Worm (Caenorhabditis elegans) whole organism, L3 larva: Measurements from ENCODE around the gene aat-7.

Experiments used
- aly-2 ChIP-seq: fragments of 150-350 bp; optimal IDR thresholded peaks from 2 replicates; lab custom pipeline; 2014; ENCODE audit warnings: missing biosample characterization, missing genetic modification characterization
- ceh-9 ChIP-seq: sonication (generic microtip); optimal IDR thresholded peaks from 2 replicates; lab custom pipeline; 2018; ENCODE audit warnings: missing biosample characterization, missing genetic modification characterization
- mdl-1 ChIP-seq: fragments of 150-350 bp; optimal IDR thresholded peaks from 2 replicates; lab custom pipeline; 2014; ENCODE audit warnings: missing biosample characterization, missing genetic modification characterization
- nhr-11 ChIP-seq: fragments of 150-350 bp; optimal IDR thresholded peaks from 2 replicates; lab custom pipeline; 2014; ENCODE audit warnings: missing biosample characterization, missing genetic modification characterization
- nhr-23 ChIP-seq: fragments of 150-350 bp; optimal IDR thresholded peaks from 2 replicates; lab custom pipeline; 2014; ENCODE audit warnings: missing biosample characterization, missing genetic modification reagents, missing genetic modification characterization
- nhr-77 ChIP-seq: fragments of 150-350 bp; optimal IDR thresholded peaks from 2 replicates; lab custom pipeline; 2014; ENCODE audit warnings: missing biosample characterization, missing genetic modification characterization
- pha-4 ChIP-seq: fragments of 150-350 bp; optimal IDR thresholded peaks from 2 replicates; lab custom pipeline; 2014; ENCODE audit warnings: missing biosample characterization, missing genetic modification reagents, missing genetic modification characterization
- skn-1 ChIP-seq: fragments of 150-350 bp; optimal IDR thresholded peaks from 2 replicates; lab custom pipeline; 2014; ENCODE audit warnings: missing biosample characterization, missing genetic modification characterization
- snpc-4 ChIP-seq: fragments of 150-350 bp; optimal IDR thresholded peaks from 2 replicates; lab custom pipeline; 2014; ENCODE audit warnings: missing biosample characterization, missing genetic modification characterization

DNA sequence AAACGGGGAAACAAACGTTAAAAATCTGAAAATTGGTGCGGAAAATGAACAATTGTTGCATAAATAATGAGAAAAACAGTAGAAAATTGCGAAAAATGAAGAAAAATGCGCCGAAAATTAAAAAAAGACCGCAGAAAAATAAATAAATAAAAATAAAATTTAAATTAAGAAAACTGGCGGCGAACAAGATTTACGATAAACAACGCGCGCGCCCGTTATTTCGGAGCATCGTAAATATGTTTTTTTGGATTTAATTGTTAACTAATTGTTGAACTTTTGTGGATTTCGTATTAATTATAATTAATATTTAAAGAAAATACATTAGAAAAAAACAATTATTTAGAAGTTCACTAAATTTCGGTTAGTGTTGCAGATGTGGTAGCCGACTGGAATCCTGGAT, 9.9 kb upstream of the aat-7 start:
- TF ChIP-seq nhr-23 (tag; lab: Kevin White, UChicago) (no peak), mdl-1 (no peak), pha-4 (tag; lab: Kevin White, UChicago) (no peak), skn-1 (tag; lab: Kevin White, UChicago) (no peak), nhr-11 (tag; lab: Kevin White, UChicago) (no peak), ceh-9 (tag; lab: Kevin White, UChicago) (no peak), aly-2 (no peak), snpc-4 (tag; lab: Kevin White, UChicago) (no peak), nhr-77 (tag; lab: Kevin White, UChicago) (no peak)
